Worm (Caenorhabditis elegans): Measurements from ENCODE around the gene dpy-9.

dpy-9 gene

DNA sequence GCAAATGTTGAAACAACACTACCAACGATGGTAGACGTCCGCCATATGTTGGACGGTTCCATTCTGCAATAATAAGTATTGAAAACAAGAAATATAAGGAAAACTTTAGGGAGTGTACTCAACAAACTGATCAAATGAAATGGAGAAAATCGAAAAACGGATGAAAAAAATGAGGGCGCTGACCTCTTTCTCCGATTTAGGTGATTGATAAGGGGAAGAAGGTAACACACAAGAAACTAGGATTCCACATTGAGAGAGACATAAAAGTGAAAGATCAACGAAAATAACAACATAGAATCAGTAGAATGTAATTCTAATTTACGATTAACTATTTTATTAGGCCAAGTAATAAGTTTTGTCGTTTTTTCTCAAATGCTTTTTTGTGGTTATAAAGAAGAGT is at the start of gene dpy-9:
TSS of gene dpy-9 (minus strand) at position 63 of the 400 bp plus-strand sequence.
- TF ChIP-seq nhr-23 (tag; optimal IDR thresholded peaks at IDR 0.05) (peak; percentile 92), skn-1 (tag; optimal IDR thresholded peaks at IDR 0.05) (no peak)

DNA sequence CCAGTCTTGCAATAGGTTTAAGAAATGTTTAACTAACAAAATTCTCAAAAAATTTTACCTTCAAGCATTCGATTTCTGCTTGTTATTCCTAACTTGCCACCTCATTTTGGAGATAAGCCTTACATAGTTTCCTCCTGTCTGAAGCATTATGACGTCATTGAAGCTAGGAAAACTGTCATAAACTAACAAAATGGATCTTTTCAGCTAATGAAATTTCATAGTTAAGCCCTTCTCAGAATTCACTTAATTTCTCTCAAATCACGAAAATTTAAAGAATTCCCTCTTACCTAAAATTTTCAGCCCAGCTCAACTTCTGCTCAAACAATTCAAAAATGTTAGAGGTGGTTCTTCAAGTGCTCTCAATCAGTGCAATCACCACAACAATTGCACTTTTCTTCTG is 48.2 kb upstream of the dpy-9 start, which contains the start of gene swt-1:
TSS of gene swt-1 (plus strand) at position 301 of the 400 bp plus-strand sequence.
- TF ChIP-seq nhr-23 (tag; optimal IDR thresholded peaks at IDR 0.05) (no peak), pqm-1 (tag; optimal IDR thresholded peaks at IDR 0.05) (no peak), R02D3.7 (tag; optimal IDR thresholded peaks at IDR 0.05) (no peak), pha-4 (tag; optimal IDR thresholded peaks at IDR 0.05) (no peak), mml-1 (tag; optimal IDR thresholded peaks at IDR 0.05) (no peak), ceh-16 (tag; optimal IDR thresholded peaks at IDR 0.05) (no peak), ztf-4 (tag; optimal IDR thresholded peaks at IDR 0.05) (no peak), fkh-10 (GFP tag; optimal IDR thresholded peaks at IDR 0.05) (no peak), mdl-1 (tag; optimal IDR thresholded peaks at IDR 0.05) (no peak), nfya-1 (tag; optimal IDR thresholded peaks at IDR 0.05; ENCODE audit: insufficient read depth) (no peak), nhr-12 (tag; optimal IDR thresholded peaks at IDR 0.05) (no peak), zag-1 (tag; optimal IDR thresholded peaks at IDR 0.05) (no peak), nhr-237 (tag; optimal IDR thresholded peaks at IDR 0.05) (no peak), lin-15B (tag; optimal IDR thresholded peaks at IDR 0.05) (no peak), skn-1 (tag; optimal IDR thresholded peaks at IDR 0.05) (no peak), fos-1 (tag; optimal IDR thresholded peaks at IDR 0.05) (no peak), lsy-12 (tag; optimal IDR thresholded peaks at IDR 0.05) (no peak), unc-39 (tag; optimal IDR thresholded peaks at IDR 0.05) (no peak), elt-1 (tag; optimal IDR thresholded peaks at IDR 0.05) (no peak)

- TF ChIP-seq lin-39 (tag; optimal IDR thresholded peaks at IDR 0.05) (peak; percentile 33), egl-5 (tag; optimal IDR thresholded peaks at IDR 0.05) (peak; percentile 79), zag-1 (tag; optimal IDR thresholded peaks at IDR 0.05) (no peak), hmg-11 (tag; optimal IDR thresholded peaks at IDR 0.05) (peak; percentile 42), lin-15B (tag; optimal IDR thresholded peaks at IDR 0.05) (peak; percentile 26), nfya-1 (tag; optimal IDR thresholded peaks at IDR 0.05; ENCODE audit: insufficient read depth) (peak; percentile 44), nhr-43 (tag; optimal IDR thresholded peaks at IDR 0.05; ENCODE audit: poor library complexity, severe bottlenecking) (peak; percentile 34), nhr-77 (tag; optimal IDR thresholded peaks at IDR 0.05) (no peak)
Observed at ce11 chrIV:306572-306971, 47.6 kb upstream of the dpy-9 start.

- TF ChIP-seq pha-4 (tag; optimal IDR thresholded peaks at IDR 0.05) (peak; percentile 18), eor-1 (tag; optimal IDR thresholded peaks at IDR 0.05) (no peak), fkh-10 (GFP tag; optimal IDR thresholded peaks at IDR 0.05) (no peak), egl-27 (tag; optimal IDR thresholded peaks at IDR 0.05) (no peak), nhr-12 (tag; optimal IDR thresholded peaks at IDR 0.05) (no peak), elt-2 (tag; optimal IDR thresholded peaks at IDR 0.05) (peak; percentile 59), R02D3.7 (tag; optimal IDR thresholded peaks at IDR 0.05) (no peak), pqm-1 (tag; optimal IDR thresholded peaks at IDR 0.05) (peak; percentile 86), nhr-11 (tag; optimal IDR thresholded peaks at IDR 0.05) (no peak), ceh-16 (tag; optimal IDR thresholded peaks at IDR 0.05) (no peak)
Observed at ce11 chrIV:305101-305500, 46.1 kb upstream of the dpy-9 start.

ce11 chrIV:303264-303663 is 44.3 kb upstream of the dpy-9 start:
- TF ChIP-seq egl-27 (tag; optimal IDR thresholded peaks at IDR 0.05): no peak
- TF ChIP-seq nhr-23 (tag; optimal IDR thresholded peaks at IDR 0.05): peak; percentile 27
- no peak for TF ChIP-seq nhr-12 (tag; optimal IDR thresholded peaks at IDR 0.05)
- no peak for TF ChIP-seq fos-1 (tag; optimal IDR thresholded peaks at IDR 0.05)
- no peak for TF ChIP-seq nhr-67 (tag; optimal IDR thresholded peaks at IDR 0.05)
- TF ChIP-seq lin-15B (tag; optimal IDR thresholded peaks at IDR 0.05): no peak
- no peak for TF ChIP-seq elt-3 (tag; optimal IDR thresholded peaks at IDR 0.05)
- TF ChIP-seq elt-1 (tag; optimal IDR thresholded peaks at IDR 0.05): no peak
- TF ChIP-seq mdl-1 (tag; optimal IDR thresholded peaks at IDR 0.05): no peak
- no peak for TF ChIP-seq daf-12 (tag; optimal IDR thresholded peaks at IDR 0.05)
- TF ChIP-seq nhr-77 (tag; optimal IDR thresholded peaks at IDR 0.05): no peak
- no peak for TF ChIP-seq mml-1 (tag; optimal IDR thresholded peaks at IDR 0.05)
- no peak for TF ChIP-seq R02D3.7 (tag; optimal IDR thresholded peaks at IDR 0.05)
- peak; percentile 25 for TF ChIP-seq nhr-43 (tag; optimal IDR thresholded peaks at IDR 0.05; ENCODE audit: poor library complexity, severe bottlenecking)
- TF ChIP-seq nhr-76 (tag; optimal IDR thresholded peaks at IDR 0.05): no peak
- TF ChIP-seq skn-1 (tag; optimal IDR thresholded peaks at IDR 0.05): no peak
- TF ChIP-seq unc-39 (tag; optimal IDR thresholded peaks at IDR 0.05): no peak

All from whole organism, L3 larva.